Fruit fly (Drosophila melanogaster) whole organism, embryonic: ENCODE results near the gene org-1.

ENCODE experiments used
- CG11085 ChIP-seq: fragments of 200-800 bp; sonication (Bioruptor generic); IDR thresholded peaks from 2 replicates; pipeline ENCODE4 v1.3.6; 2022; ENCODE audit warnings: missing biosample characterization, missing genetic modification characterization
- CG11398 ChIP-seq: fragments of 200-800 bp; sonication (Bioruptor generic); optimal IDR thresholded peaks from 2 replicates; lab custom pipeline; 2016; ENCODE audit warnings: missing biosample characterization, missing genetic modification characterization
- CG12071 ChIP-seq: fragments of 200-800 bp; sonication (Bioruptor generic); optimal IDR thresholded peaks from 3 replicates; lab custom pipeline; 2018; ENCODE audit warnings: missing biosample characterization, mild to moderate bottlenecking, missing genetic modification characterization
- CG15479 ChIP-seq: fragments of 200-800 bp; sonication (Bioruptor generic); optimal IDR thresholded peaks from 3 replicates; lab custom pipeline; 2019; ENCODE audit warnings: missing biosample characterization, mild to moderate bottlenecking, missing genetic modification characterization, moderate library complexity
- CG31441 ChIP-seq: fragments of 200-800 bp; sonication (Bioruptor generic); IDR thresholded peaks from 2 replicates; pipeline ENCODE4 v1.3.6; 2022; ENCODE audit warnings: missing biosample characterization, missing genetic modification characterization
- CG33213 ChIP-seq: fragments of 200-800 bp; sonication (Bioruptor generic); optimal IDR thresholded peaks from 3 replicates; lab custom pipeline; 2016; ENCODE audit warnings: missing biosample characterization, missing genetic modification characterization
- CG4282 ChIP-seq: fragments of 200-800 bp; sonication (Bioruptor generic); optimal IDR thresholded peaks from 2 replicates; lab custom pipeline; 2016; ENCODE audit warnings: missing biosample characterization, missing genetic modification characterization
- CG8765 ChIP-seq: fragments of 200-800 bp; sonication (Bioruptor generic); IDR thresholded peaks from 2 replicates; pipeline ENCODE4 v1.3.6; 2022; ENCODE audit warnings: missing biosample characterization, missing genetic modification characterization
- CrebB ChIP-seq: fragments of 200-800 bp; sonication (Bioruptor generic); optimal IDR thresholded peaks from 3 replicates; lab custom pipeline; 2018; ENCODE audit warnings: missing biosample characterization, mild to moderate bottlenecking, missing genetic modification characterization
- D19A ChIP-seq: fragments of 200-800 bp; optimal IDR thresholded peaks from 3 replicates; lab custom pipeline; 2019; ENCODE audit warnings: missing biosample characterization, mild to moderate bottlenecking, missing genetic modification characterization, moderate library complexity
- Sox102F ChIP-seq: fragments of 200-800 bp; sonication (Bioruptor generic); optimal IDR thresholded peaks from 2 replicates; lab custom pipeline; 2018; ENCODE audit warnings: missing biosample characterization, mild to moderate bottlenecking, missing genetic modification characterization, moderate library complexity
- caup ChIP-seq: fragments of 200-800 bp; sonication (Bioruptor generic); optimal IDR thresholded peaks from 3 replicates; lab custom pipeline; 2017; ENCODE audit warnings: missing biosample characterization, mild to moderate bottlenecking, missing genetic modification characterization, moderate library complexity; ENCODE audit not compliant: severe bottlenecking
- en ChIP-seq: fragments of 200-800 bp; sonication (Bioruptor generic); optimal IDR thresholded peaks from 2 replicates; lab custom pipeline; 2016; ENCODE audit warnings: missing biosample characterization, missing genetic modification characterization
- rib ChIP-seq: fragments of 200-800 bp; sonication (Bioruptor generic); IDR thresholded peaks from 2 replicates; pipeline ENCODE4 v1.3.6; 2022; ENCODE audit warnings: missing biosample characterization, missing genetic modification characterization

- TF ChIP-seq Sox102F (GFP tag; lab: Kevin White, UChicago) (no peak), en (GFP tag; lab: Kevin White, UChicago) (no peak), CG4282 (no peak), CG12071 (GFP tag; lab: Kevin White, UChicago) (no peak), CrebB (no peak), CG8765 (GFP tag; lab: Robert Waterston, UW) (no peak), D19A (tag; lab: Kevin White, UChicago) (no peak), rib (no peak), CG15479 (GFP tag; lab: Kevin White, UChicago) (no peak), CG33213 (GFP tag; lab: Kevin White, UChicago) (no peak), CG11085 (GFP tag; lab: Robert Waterston, UW) (no peak), caup (no peak), CG31441 (GFP tag; lab: Robert Waterston, UW) (no peak), CG11398 (GFP tag; lab: Kevin White, UChicago) (no peak)
These were observed 24.2 kb upstream of the org-1 start, which contains the start of gene Cp36 for dm6 chrX:8479031-8479568.
